Fruit fly (Drosophila melanogaster): ENCODE measurements around the gene CG34404.

The CG34404 gene

DNA sequence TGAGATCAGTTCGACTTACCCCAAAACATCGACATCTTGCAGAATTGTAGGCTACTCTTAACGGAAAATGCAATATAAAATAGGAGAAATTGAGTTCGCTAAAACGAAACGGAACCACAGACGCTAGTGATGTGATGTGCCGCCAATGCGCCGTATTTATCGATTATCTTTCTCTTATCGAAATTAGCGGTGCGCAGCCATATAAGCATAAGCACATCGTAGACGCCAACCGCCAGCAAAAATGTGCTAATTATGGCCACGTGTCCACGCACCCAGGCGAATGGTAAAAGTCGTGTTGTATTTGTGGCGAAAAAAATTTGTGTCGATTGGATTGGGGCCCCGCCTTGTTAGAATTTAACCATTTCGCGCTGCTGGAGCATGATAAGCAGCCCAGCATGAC, 34.5 kb downstream of the CG34404 start, which contains the start of the genes Fkbp39 and Cyfip (continued):
- TF ChIP-seq CG12236 (GFP tag; optimal IDR thresholded peaks at IDR 0.05) (no peak), CG14050 (GFP tag; IDR thresholded peaks at IDR 0.05) (no peak), CG11695 (GFP tag; IDR thresholded peaks at IDR 0.05) (no peak), NFAT (GFP tag; IDR thresholded peaks at IDR 0.05) (peak; percentile 41; the same call in 1 of the 2 replicates), CG8290 (GFP tag; optimal IDR thresholded peaks at IDR 0.05) (no peak), CG8290 (tag; optimal IDR thresholded peaks at IDR 0.05) (no peak), Hr39 (optimal IDR thresholded peaks at IDR 0.05) (no peak), chinmo (GFP tag; IDR thresholded peaks at IDR 0.05; ENCODE audit: partially characterized antibody) (0 out of 4 replicates have a peak, but pooled peaks have one; percentile 65), Adf1 (GFP tag; IDR thresholded peaks at IDR 0.05) (peak; percentile 68), croc (GFP tag; conservative IDR thresholded peaks at IDR 0.05) (no peak), shn (GFP tag; optimal IDR thresholded peaks at IDR 0.05) (peak; percentile 49), Spps (tag; optimal IDR thresholded peaks at IDR 0.05) (no peak), CG12219 (GFP tag; optimal IDR thresholded peaks at IDR 0.05) (no peak), Side (GFP tag; optimal IDR thresholded peaks at IDR 0.05) (peak; percentile 67), nau (GFP tag; optimal IDR thresholded peaks at IDR 0.05) (no peak), onecut (GFP tag; IDR thresholded peaks at IDR 0.05) (peak; percentile 46), CG7745 (tag; optimal IDR thresholded peaks at IDR 0.05) (no peak), lmd (GFP tag; IDR thresholded peaks at IDR 0.05) (no peak; the same call in 1 of the 2 replicates), wor (GFP tag; IDR thresholded peaks at IDR 0.05) (no peak), fru (optimal IDR thresholded peaks at IDR 0.05) (no peak), psq (GFP tag; optimal IDR thresholded peaks at IDR 0.05) (no peak), CG9437 (GFP tag; optimal IDR thresholded peaks at IDR 0.05) (peak; percentile 38), CG15514 (GFP tag; optimal IDR thresholded peaks at IDR 0.05) (peak; percentile 97), CG2875 (GFP tag; optimal IDR thresholded peaks at IDR 0.05) (no peak), ro (GFP tag; IDR thresholded peaks at IDR 0.05) (no peak), gce (GFP tag; IDR thresholded peaks at IDR 0.05) (no peak), Abd-B (GFP tag; optimal IDR thresholded peaks at IDR 0.05) (peak; percentile 48), aop (GFP tag; IDR thresholded peaks at IDR 0.05) (no peak), pho (GFP tag; optimal IDR thresholded peaks at IDR 0.05) (peak; percentile 69), lola (GFP tag; optimal IDR thresholded peaks at IDR 0.05) (no peak), CG11560 (tag; IDR thresholded peaks at IDR 0.05) (peak; percentile 74; the same call in 2 of the 3 replicates), CG13287 (GFP tag; IDR thresholded peaks at IDR 0.05; ENCODE audit: partially characterized antibody) (peak; percentile 85), slbo (GFP tag; IDR thresholded peaks at IDR 0.05) (peak; percentile 76), crp (GFP tag; optimal IDR thresholded peaks at IDR 0.05) (peak in 1 of 2 experiments; percentile 52), grn (GFP tag; optimal IDR thresholded peaks at IDR 0.05) (no peak), CG2889 (GFP tag; IDR thresholded peaks at IDR 0.05) (no peak), toy (GFP tag; IDR thresholded peaks at IDR 0.05) (no peak), CG10431 (GFP tag; optimal IDR thresholded peaks at IDR 0.05) (no peak), CG4328 (GFP tag; optimal IDR thresholded peaks at IDR 0.05) (no peak), Optix (GFP tag; IDR thresholded peaks at IDR 0.05) (peak; percentile 55; the same call in 1 of the 3 replicates), Hmx (GFP tag; optimal IDR thresholded peaks at IDR 0.05) (no peak), CG9215 (GFP tag; IDR thresholded peaks at IDR 0.05) (no peak), crol (GFP tag; IDR thresholded peaks at IDR 0.05) (0 out of 2 replicates have a peak, but pooled peaks have one; percentile 5), CG5245 (GFP tag; optimal IDR thresholded peaks at IDR 0.05) (no peak), CG6854 (GFP tag; optimal IDR thresholded peaks at IDR 0.05) (no peak), insv (GFP tag; optimal IDR thresholded peaks at IDR 0.05) (peak in 1 of 2 experiments; percentile 43), CG2199 (GFP tag; IDR thresholded peaks at IDR 0.05) (no peak), CG33213 (GFP tag; optimal IDR thresholded peaks at IDR 0.05) (peak; percentile 70), en (GFP tag; optimal IDR thresholded peaks at IDR 0.05) (no peak), Doc3 (GFP tag; IDR thresholded peaks at IDR 0.05; ENCODE audit: partially characterized antibody) (peak; percentile 64), Med (GFP tag) (peak; percentile 98), dati (GFP tag; IDR thresholded peaks at IDR 0.05) (no peak), unpg (GFP tag; optimal IDR thresholded peaks at IDR 0.05) (no peak)
